In genomic region chr3L:7371290-7371689, dm6 we compare ENCODE assay signal across 5 fruit fly cellular contexts.
TF ChIP-seq lines count a peak whose summit lies in the region.

No protein-coding gene starts in this region.

- no peak for TF ChIP-seq CTCF in whole organism, embryonic (GFP tag; optimal IDR thresholded peaks at IDR 0.05; lab: Kevin White, UChicago)

TF ChIP-seq in whole organism, adult, 20 proteins besides CTCF, POLR2A, EP300 and RAD21:
- TF ChIP-seq kay (GFP tag; lab: Kevin White, UChicago; ENCODE audit: borderline replicate concordance), result peak; percentile 46
- TF ChIP-seq toe (GFP tag; optimal IDR thresholded peaks at IDR 0.05; lab: Kevin White, UChicago), result no peak

TF ChIP-seq in whole organism, embryonic, 481 proteins besides CTCF, POLR2A, EP300 and RAD21 (continues in another document):
- TF ChIP-seq CG11695 (GFP tag; IDR thresholded peaks at IDR 0.05; lab: Robert Waterston, UW), result no peak
- TF ChIP-seq unc-4 (GFP tag; IDR thresholded peaks at IDR 0.05; lab: Robert Waterston, UW; ENCODE audit: partially characterized antibody), result no peak
- TF ChIP-seq wdn (GFP tag; IDR thresholded peaks at IDR 0.05; lab: Robert Waterston, UW), result no peak
- TF ChIP-seq bigmax (GFP tag; optimal IDR thresholded peaks at IDR 0.05; lab: Kevin White, UChicago), result no peak
- no peak for TF ChIP-seq vfl (GFP tag; optimal IDR thresholded peaks at IDR 0.05; lab: Kevin White, UChicago)
- peak; percentile 37 for TF ChIP-seq phol (tag; optimal IDR thresholded peaks at IDR 0.05; lab: Kevin White, UChicago)
- TF ChIP-seq hb (GFP tag; IDR thresholded peaks at IDR 0.05; lab: Robert Waterston, UW; ENCODE audit: partially characterized antibody), result peak; percentile 29; the same call in 1 of the 3 replicates
- TF ChIP-seq gfzf (GFP tag; optimal IDR thresholded peaks at IDR 0.05; lab: Kevin White, UChicago), result no peak
- TF ChIP-seq CG10321 (GFP tag; IDR thresholded peaks at IDR 0.05; lab: Robert Waterston, UW), result 0 out of 2 replicates have a peak, but pooled peaks have one; percentile 10
- TF ChIP-seq CG2712 (tag; optimal IDR thresholded peaks at IDR 0.05; lab: Kevin White, UChicago), result no peak
- TF ChIP-seq CG7928 (GFP tag; optimal IDR thresholded peaks at IDR 0.05; lab: Kevin White, UChicago), result no peak
- TF ChIP-seq MBD-R2 (GFP tag; IDR thresholded peaks at IDR 0.05; lab: Robert Waterston, UW), result no peak
- TF ChIP-seq BEAF-32 (GFP tag; optimal IDR thresholded peaks at IDR 0.05; lab: Kevin White, UChicago), result peak; percentile 30
- no peak for TF ChIP-seq maf-S (GFP tag; optimal IDR thresholded peaks at IDR 0.05; lab: Kevin White, UChicago)
- no peak for TF ChIP-seq Nf-YC (tag; optimal IDR thresholded peaks at IDR 0.05; lab: Kevin White, UChicago)
- no peak for TF ChIP-seq Dad (GFP tag; optimal IDR thresholded peaks at IDR 0.05; lab: Kevin White, UChicago)
- peak; percentile 28 for TF ChIP-seq ac (GFP tag; optimal IDR thresholded peaks at IDR 0.05; lab: Kevin White, UChicago)
- TF ChIP-seq aop (GFP tag; IDR thresholded peaks at IDR 0.05; lab: Robert Waterston, UW), result no peak
- TF ChIP-seq eyg (GFP tag; optimal IDR thresholded peaks at IDR 0.05; lab: Kevin White, UChicago), result no peak
- TF ChIP-seq br (optimal IDR thresholded peaks at IDR 0.05; lab: Kevin White, UChicago), result no peak
- no peak for TF ChIP-seq CG34376 (GFP tag; optimal IDR thresholded peaks at IDR 0.05; lab: Kevin White, UChicago)
- no peak for TF ChIP-seq CG7786 (GFP tag; optimal IDR thresholded peaks at IDR 0.05; lab: Kevin White, UChicago)

TF ChIP-seq in whole organism, prepupa, 60 proteins besides CTCF, POLR2A, EP300 and RAD21:
- TF ChIP-seq ss (GFP tag; optimal IDR thresholded peaks at IDR 0.05; lab: Kevin White, UChicago) (peak in 1 of 2 experiments; percentile 23), CG1621 (tag; optimal IDR thresholded peaks at IDR 0.05; lab: Kevin White, UChicago) (peak; percentile 15), CG9139 (GFP tag; optimal IDR thresholded peaks at IDR 0.05; lab: Kevin White, UChicago) (no peak), dac (GFP tag; optimal IDR thresholded peaks at IDR 0.05; lab: Kevin White, UChicago) (no peak)

TF ChIP-seq in whole organism, pupa, 21 proteins besides CTCF, POLR2A, EP300 and RAD21:
- TF ChIP-seq CG12605 (GFP tag; IDR thresholded peaks at IDR 0.05; lab: Robert Waterston, UW), result no peak
- TF ChIP-seq CG4496 (GFP tag; IDR thresholded peaks at IDR 0.05; lab: Robert Waterston, UW), result 0 out of 3 replicates have a peak, but pooled peaks have one; percentile 25

TF ChIP-seq in whole organism, wandering third instar larva, 38 proteins besides CTCF, POLR2A, EP300 and RAD21:
- TF ChIP-seq Rel (GFP tag; optimal IDR thresholded peaks at IDR 0.05; lab: Kevin White, UChicago) (no peak), Rel (tag; optimal IDR thresholded peaks at IDR 0.05; lab: Kevin White, UChicago) (no peak), woc (GFP tag; optimal IDR thresholded peaks at IDR 0.05; lab: Kevin White, UChicago) (peak; percentile 49), Myc (optimal IDR thresholded peaks at IDR 0.05; lab: Kevin White, UChicago) (peak; percentile 54)
